Fruit fly (Drosophila melanogaster): ENCODE measurements around the gene CG12065.

Gene CG12065

dm6 chrX:8591685-8592127 is 17.6 kb downstream of the CG12065 start, which contains the start of the genes CG12659 and Crag:
CG12659 (minus strand) TSS chrX:8591729.
Crag (plus strand) TSS chrX:8592031.
- TF ChIP-seq CG6272 (GFP tag; IDR thresholded peaks at IDR 0.05): no peak
- peak; percentile 65; the same call in 1 of the 2 replicates for TF ChIP-seq unc-4 (GFP tag; IDR thresholded peaks at IDR 0.05; ENCODE audit: partially characterized antibody)
- TF ChIP-seq amos (GFP tag; IDR thresholded peaks at IDR 0.05; ENCODE audit: partially characterized antibody): peak; percentile 59
- no peak for TF ChIP-seq gcm (GFP tag; optimal IDR thresholded peaks at IDR 0.05)
- TF ChIP-seq gt (GFP tag; IDR thresholded peaks at IDR 0.05): no peak
- TF ChIP-seq lbe (GFP tag; optimal IDR thresholded peaks at IDR 0.05): no peak
- TF ChIP-seq NC2β (GFP tag; optimal IDR thresholded peaks at IDR 0.05): no peak
- no peak for TF ChIP-seq stc (GFP tag; IDR thresholded peaks at IDR 0.05)
- TF ChIP-seq Hr3 (GFP tag; optimal IDR thresholded peaks at IDR 0.05): no peak
- peak; percentile 86 for TF ChIP-seq Sry-δ (GFP tag; optimal IDR thresholded peaks at IDR 0.05)
- 0 out of 2 replicates have a peak, but pooled peaks have one; percentile 19 for TF ChIP-seq ato (GFP tag; IDR thresholded peaks at IDR 0.05; ENCODE audit: partially characterized antibody)
- TF ChIP-seq slou (GFP tag; optimal IDR thresholded peaks at IDR 0.05): peak; percentile 1
- TF ChIP-seq usp (GFP tag; optimal IDR thresholded peaks at IDR 0.05): no peak
- peak; percentile 87 for TF ChIP-seq pfk (GFP tag; optimal IDR thresholded peaks at IDR 0.05)
- TF ChIP-seq Doc2 (GFP tag; IDR thresholded peaks at IDR 0.05): no peak
- no peak for TF ChIP-seq Hsf (GFP tag; optimal IDR thresholded peaks at IDR 0.05)
- no peak for TF ChIP-seq CG4707 (GFP tag; optimal IDR thresholded peaks at IDR 0.05)
- TF ChIP-seq crc (GFP tag; optimal IDR thresholded peaks at IDR 0.05): no peak
- peak; percentile 9 for TF ChIP-seq CG13424 (tag; optimal IDR thresholded peaks at IDR 0.05)
- TF ChIP-seq CG12071 (GFP tag; optimal IDR thresholded peaks at IDR 0.05): no peak
- peak; percentile 36 for TF ChIP-seq CG14710 (tag; optimal IDR thresholded peaks at IDR 0.05)
- TF ChIP-seq ssp (GFP tag; IDR thresholded peaks at IDR 0.05): 0 out of 2 replicates have a peak, but pooled peaks have one; percentile 19
- peak; percentile 52; the same call in 1 of the 2 replicates for TF ChIP-seq tna (GFP tag; IDR thresholded peaks at IDR 0.05; ENCODE audit: partially characterized antibody)
- no peak for TF ChIP-seq CG7745 (tag; optimal IDR thresholded peaks at IDR 0.05)
- TF ChIP-seq CG16813 (GFP tag; IDR thresholded peaks at IDR 0.05; ENCODE audit: partially characterized antibody): peak; percentile 74
- TF ChIP-seq Eip74EF (GFP tag; optimal IDR thresholded peaks at IDR 0.05): no peak
- peak; percentile 40 for TF ChIP-seq CG8924 (tag; optimal IDR thresholded peaks at IDR 0.05)
- peak; percentile 41 for TF ChIP-seq Lhr (GFP tag; optimal IDR thresholded peaks at IDR 0.05)
- peak; percentile 84 for TF ChIP-seq HLH4C (GFP tag; IDR thresholded peaks at IDR 0.05; ENCODE audit: partially characterized antibody)
- TF ChIP-seq bsh (GFP tag; optimal IDR thresholded peaks at IDR 0.05): no peak
- no peak for TF ChIP-seq CG4820 (GFP tag; optimal IDR thresholded peaks at IDR 0.05)
- no peak for TF ChIP-seq bcd (GFP tag; optimal IDR thresholded peaks at IDR 0.05)
- TF ChIP-seq Hr39 (optimal IDR thresholded peaks at IDR 0.05): no peak
- TF ChIP-seq Dref (GFP tag; IDR thresholded peaks at IDR 0.05): peak; percentile 63
- no peak for TF ChIP-seq ac (GFP tag; optimal IDR thresholded peaks at IDR 0.05)
- TF ChIP-seq nmo (GFP tag; optimal IDR thresholded peaks at IDR 0.05): peak; percentile 28
- peak in 1 of 2 experiments; percentile 21 for TF ChIP-seq Pdp1 (GFP tag; optimal IDR thresholded peaks at IDR 0.05)
- TF ChIP-seq CG34376 (GFP tag; optimal IDR thresholded peaks at IDR 0.05): no peak
- TF ChIP-seq CG2116 (GFP tag; optimal IDR thresholded peaks at IDR 0.05): peak; percentile 83
- peak; percentile 55; the same call in 1 of the 3 replicates for TF ChIP-seq CG7963 (GFP tag; IDR thresholded peaks at IDR 0.05; ENCODE audit: partially characterized antibody)
- no peak for TF ChIP-seq B-H1 (GFP tag; IDR thresholded peaks at IDR 0.05)
- peak; percentile 44; the same call in 1 of the 3 replicates for TF ChIP-seq Opbp (GFP tag; IDR thresholded peaks at IDR 0.05; ENCODE audit: partially characterized antibody)
- TF ChIP-seq Taf1 (GFP tag; IDR thresholded peaks at IDR 0.05): no peak
- peak; percentile 67 for TF ChIP-seq CG8290 (GFP tag; optimal IDR thresholded peaks at IDR 0.05)
- peak in 1 of 2 experiments; percentile 47 for TF ChIP-seq CG8290 (tag; optimal IDR thresholded peaks at IDR 0.05)
- peak; percentile 37; the same call in 1 of the 2 replicates for TF ChIP-seq hbn (GFP tag; IDR thresholded peaks at IDR 0.05; ENCODE audit: partially characterized antibody)
- TF ChIP-seq BEAF-32 (GFP tag; optimal IDR thresholded peaks at IDR 0.05): peak; percentile 74
- TF ChIP-seq hkb (optimal IDR thresholded peaks at IDR 0.05): no peak
- no peak for TF ChIP-seq hkb (GFP tag; IDR thresholded peaks at IDR 0.05)
- TF ChIP-seq CG2712 (tag; optimal IDR thresholded peaks at IDR 0.05): peak; percentile 1

Data from whole organism, embryonic.